Fruit fly (Drosophila melanogaster): ENCODE results near the gene CG4502.

CG4502 gene

DNA sequence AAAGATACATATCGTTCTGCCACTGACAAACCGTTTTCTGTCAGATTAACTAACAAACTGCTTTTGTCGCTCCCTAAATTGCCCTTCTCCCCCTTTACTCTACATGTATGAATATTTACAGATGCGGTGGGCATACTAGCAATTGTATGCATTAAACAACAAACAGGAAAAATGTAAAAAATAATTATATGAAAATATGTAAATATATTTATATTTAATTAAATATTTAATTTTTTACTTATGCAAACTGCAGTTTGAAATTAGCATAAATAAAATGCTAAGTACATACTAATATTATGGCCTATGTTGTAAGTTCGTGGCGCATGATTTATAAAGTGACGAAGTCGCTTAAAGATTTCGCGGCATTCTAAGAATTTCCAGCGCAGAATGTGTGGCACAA is 53.3 kb downstream of the CG4502 start (continued):
- TF ChIP-seq odd (GFP tag; optimal IDR thresholded peaks at IDR 0.05), result peak; percentile 13
- no peak for TF ChIP-seq ems (GFP tag; optimal IDR thresholded peaks at IDR 0.05)
- TF ChIP-seq pros (GFP tag; optimal IDR thresholded peaks at IDR 0.05), result no peak
- no peak for TF ChIP-seq Spps (tag; optimal IDR thresholded peaks at IDR 0.05)
- TF ChIP-seq CG2712 (tag; optimal IDR thresholded peaks at IDR 0.05), result peak; percentile 65
- no peak for TF ChIP-seq CG4617 (GFP tag; optimal IDR thresholded peaks at IDR 0.05; ENCODE audit: borderline replicate concordance)
- no peak for TF ChIP-seq CG11456 (GFP tag; IDR thresholded peaks at IDR 0.05)
- no peak for TF ChIP-seq CG6654 (GFP tag; optimal IDR thresholded peaks at IDR 0.05)
- TF ChIP-seq CG1602 (GFP tag; optimal IDR thresholded peaks at IDR 0.05), result peak; percentile 17
- TF ChIP-seq vfl (GFP tag; optimal IDR thresholded peaks at IDR 0.05), result no peak
- TF ChIP-seq CG10565 (GFP tag; optimal IDR thresholded peaks at IDR 0.05), result no peak
- TF ChIP-seq Abd-B (GFP tag; optimal IDR thresholded peaks at IDR 0.05), result peak; percentile 20
- no peak for TF ChIP-seq CG11398 (GFP tag; optimal IDR thresholded peaks at IDR 0.05)
- peak; percentile 68 for TF ChIP-seq Blimp-1 (GFP tag; optimal IDR thresholded peaks at IDR 0.05)
- no peak for TF ChIP-seq CG8290 (GFP tag; optimal IDR thresholded peaks at IDR 0.05)
- TF ChIP-seq CG8290 (tag; optimal IDR thresholded peaks at IDR 0.05), result no peak
- TF ChIP-seq kni (GFP tag; optimal IDR thresholded peaks at IDR 0.05), result no peak
- TF ChIP-seq repo (GFP tag; optimal IDR thresholded peaks at IDR 0.05), result no peak
- no peak for TF ChIP-seq ewg (GFP tag; optimal IDR thresholded peaks at IDR 0.05)
- TF ChIP-seq CG31224 (GFP tag; IDR thresholded peaks at IDR 0.05), result no peak
- no peak for TF ChIP-seq caup (GFP tag; optimal IDR thresholded peaks at IDR 0.05; ENCODE audit: severe bottlenecking)
- peak; percentile 73 for TF ChIP-seq CG11695 (GFP tag; IDR thresholded peaks at IDR 0.05)
- TF ChIP-seq oc (tag; optimal IDR thresholded peaks at IDR 0.05), result peak; percentile 80
- TF ChIP-seq Atf-2 (GFP tag; optimal IDR thresholded peaks at IDR 0.05), result no peak
- TF ChIP-seq CG11696 (GFP tag; IDR thresholded peaks at IDR 0.05), result peak; percentile 83
- peak; percentile 36 for TF ChIP-seq NfI (GFP tag; optimal IDR thresholded peaks at IDR 0.05)
- no peak for TF ChIP-seq ken (GFP tag; IDR thresholded peaks at IDR 0.05)
- TF ChIP-seq CG9797 (GFP tag; optimal IDR thresholded peaks at IDR 0.05), result no peak
- no peak for TF ChIP-seq zfh2 (GFP tag; optimal IDR thresholded peaks at IDR 0.05)
- TF ChIP-seq cg (GFP tag; optimal IDR thresholded peaks at IDR 0.05), result no peak
- TF ChIP-seq amos (GFP tag; IDR thresholded peaks at IDR 0.05; ENCODE audit: partially characterized antibody), result no peak
- TF ChIP-seq Oli (tag; optimal IDR thresholded peaks at IDR 0.05), result peak; percentile 66
- TF ChIP-seq CG11085 (GFP tag; IDR thresholded peaks at IDR 0.05), result no peak
- TF ChIP-seq ro (GFP tag; IDR thresholded peaks at IDR 0.05), result peak; percentile 8; the same call in 1 of the 2 replicates
- TF ChIP-seq Fer3 (tag; optimal IDR thresholded peaks at IDR 0.05), result peak; percentile 10
- peak; percentile 17 for TF ChIP-seq CG5245 (GFP tag; optimal IDR thresholded peaks at IDR 0.05)
- no peak for TF ChIP-seq schlank (tag; optimal IDR thresholded peaks at IDR 0.05)
- TF ChIP-seq CG17385 (GFP tag; optimal IDR thresholded peaks at IDR 0.05), result peak; percentile 48
- TF ChIP-seq CG6175 (GFP tag; IDR thresholded peaks at IDR 0.05), result no peak
- peak; percentile 53 for TF ChIP-seq ATbp (GFP tag; optimal IDR thresholded peaks at IDR 0.05)
- TF ChIP-seq Hr51 (GFP tag; optimal IDR thresholded peaks at IDR 0.05), result peak in 1 of 2 experiments; percentile 80
- no peak for TF ChIP-seq chm (GFP tag; IDR thresholded peaks at IDR 0.05)
- TF ChIP-seq CG14441 (GFP tag; IDR thresholded peaks at IDR 0.05), result peak; percentile 11; the same call in 1 of the 2 replicates
- peak; percentile 43 for TF ChIP-seq CG12659 (GFP tag; optimal IDR thresholded peaks at IDR 0.05)
- peak; percentile 49 for TF ChIP-seq CG9437 (GFP tag; optimal IDR thresholded peaks at IDR 0.05)
- TF ChIP-seq CG13424 (tag; optimal IDR thresholded peaks at IDR 0.05), result peak; percentile 78
- no peak for TF ChIP-seq bowl (GFP tag; IDR thresholded peaks at IDR 0.05)
- 0 out of 3 replicates have a peak, but pooled peaks have one; percentile 16 for TF ChIP-seq CG2199 (GFP tag; IDR thresholded peaks at IDR 0.05)
- no peak for TF ChIP-seq Fer2 (tag; optimal IDR thresholded peaks at IDR 0.05)
- TF ChIP-seq chn (GFP tag; optimal IDR thresholded peaks at IDR 0.05), result no peak
- TF ChIP-seq sens (GFP tag), result peak; percentile 62
